Worm (Caenorhabditis elegans): ENCODE data around the gene ZK546.4.
"Not testable (repeated sequence)": the region's sequence is repeated elsewhere in the genome, so short reads cannot be mapped to it uniquely, and the experiment has no call there.

ZK546.4 gene

ce11 chrII:4903696-4904095, 34.1 kb upstream of the ZK546.4 start, which contains the start of gene sgt-1:
Gene sgt-1, minus strand, starts transcription at chrII:4903796.
- not testable (repeated sequence) for TF ChIP-seq F13C5.2 (tag; optimal IDR thresholded peaks at IDR 0.05); aly-1 (tag; optimal IDR thresholded peaks at IDR 0.05); sea-1 (GFP tag; conservative IDR thresholded peaks at IDR 0.05)

DNA sequence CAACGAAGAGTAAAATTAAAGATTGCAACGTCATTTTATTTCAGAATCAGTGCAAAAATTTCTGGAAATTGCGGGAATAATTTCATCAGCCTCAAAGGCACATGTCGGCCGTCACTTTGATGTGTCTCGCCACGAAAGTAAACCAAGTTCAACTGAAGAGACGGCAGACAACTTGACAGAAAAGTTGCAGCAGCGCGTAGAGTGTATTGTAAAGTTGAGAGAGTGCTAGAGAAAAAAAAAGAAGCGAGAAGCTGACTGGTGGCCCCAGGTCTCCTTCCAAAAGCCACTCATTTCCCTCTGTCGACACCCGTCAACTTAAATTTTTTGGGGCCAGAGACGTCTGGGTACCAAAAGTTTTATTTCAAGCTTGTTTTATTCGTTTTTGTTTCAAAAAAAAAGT, 33.6 kb upstream of the ZK546.4 start:
- no peak for TF ChIP-seq pes-1 (GFP tag; IDR thresholded peaks at IDR 0.05)
- TF ChIP-seq hmbx-1 (tag; optimal IDR thresholded peaks at IDR 0.05): no peak
- TF ChIP-seq F13C5.2 (tag; optimal IDR thresholded peaks at IDR 0.05): peak; percentile 3

DNA sequence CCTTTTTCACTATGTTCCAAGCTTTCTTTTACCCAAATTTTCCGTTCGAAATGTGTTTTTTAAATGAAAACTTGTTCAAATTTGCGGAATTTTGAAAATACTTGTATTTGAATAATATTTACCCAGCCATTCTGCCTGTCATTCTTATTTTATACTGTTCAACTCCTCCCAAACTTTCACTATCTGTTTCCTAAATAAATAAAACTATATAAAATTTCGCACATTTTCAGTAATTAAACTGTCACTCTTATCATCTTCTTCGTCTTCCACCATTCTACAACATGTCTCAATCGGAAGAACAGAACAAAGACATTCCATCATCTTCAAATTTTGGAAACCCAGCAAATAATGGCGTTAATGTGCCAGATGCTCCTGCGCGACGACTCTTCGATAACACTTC, 33.1 kb upstream of the ZK546.4 start, which contains the start of gene btbd-10:
Gene btbd-10, plus strand, starts transcription at position 231 of the 400 bp plus-strand sequence.
- TF ChIP-seq ceh-36 (tag; optimal IDR thresholded peaks at IDR 0.05) (no peak), pes-1 (GFP tag; IDR thresholded peaks at IDR 0.05) (no peak), sea-1 (GFP tag; conservative IDR thresholded peaks at IDR 0.05) (no peak), ets-7 (tag; optimal IDR thresholded peaks at IDR 0.05) (no peak)

ce11 chrII:4905331-4905730, 32.5 kb upstream of the ZK546.4 start:
- TF ChIP-seq ceh-36 (tag; optimal IDR thresholded peaks at IDR 0.05) (no peak), tbx-11 (GFP tag; IDR thresholded peaks at IDR 0.05) (no peak), flt-1 (GFP tag; IDR thresholded peaks at IDR 0.05) (no peak), F13C5.2 (tag; optimal IDR thresholded peaks at IDR 0.05) (no peak), ets-7 (tag; optimal IDR thresholded peaks at IDR 0.05) (no peak)

- TF ChIP-seq ceh-13 (GFP tag; optimal IDR thresholded peaks at IDR 0.05): no peak
- no peak for TF ChIP-seq tbx-11 (GFP tag; IDR thresholded peaks at IDR 0.05)
- no peak for TF ChIP-seq B0310.2 (tag; optimal IDR thresholded peaks at IDR 0.05)
- no peak for TF ChIP-seq hmg-4 (GFP tag; optimal IDR thresholded peaks at IDR 0.05)
- no peak for TF ChIP-seq aly-1 (tag; optimal IDR thresholded peaks at IDR 0.05)
- no peak for TF ChIP-seq scrt-1 (GFP tag; IDR thresholded peaks at IDR 0.05)
- no peak for TF ChIP-seq sea-1 (GFP tag; conservative IDR thresholded peaks at IDR 0.05)
- TF ChIP-seq pes-1 (GFP tag; IDR thresholded peaks at IDR 0.05): no peak
- no peak for TF ChIP-seq flt-1 (GFP tag; IDR thresholded peaks at IDR 0.05)
- TF ChIP-seq hmbx-1 (tag; optimal IDR thresholded peaks at IDR 0.05): no peak
- TF ChIP-seq hnd-1 (tag; optimal IDR thresholded peaks at IDR 0.05): no peak
- no peak for TF ChIP-seq tra-4 (tag; optimal IDR thresholded peaks at IDR 0.05)
- no peak for TF ChIP-seq tbx-37 (GFP tag; conservative IDR thresholded peaks at IDR 0.05)
- no peak for TF ChIP-seq ceh-36 (tag; optimal IDR thresholded peaks at IDR 0.05)
- TF ChIP-seq ets-7 (tag; optimal IDR thresholded peaks at IDR 0.05): no peak
- no peak for TF ChIP-seq ama-1 (optimal IDR thresholded peaks at IDR 0.05)
- TF ChIP-seq F13C5.2 (tag; optimal IDR thresholded peaks at IDR 0.05): no peak
Observed at ce11 chrII:4905883-4906282, 32.0 kb upstream of the ZK546.4 start.

DNA sequence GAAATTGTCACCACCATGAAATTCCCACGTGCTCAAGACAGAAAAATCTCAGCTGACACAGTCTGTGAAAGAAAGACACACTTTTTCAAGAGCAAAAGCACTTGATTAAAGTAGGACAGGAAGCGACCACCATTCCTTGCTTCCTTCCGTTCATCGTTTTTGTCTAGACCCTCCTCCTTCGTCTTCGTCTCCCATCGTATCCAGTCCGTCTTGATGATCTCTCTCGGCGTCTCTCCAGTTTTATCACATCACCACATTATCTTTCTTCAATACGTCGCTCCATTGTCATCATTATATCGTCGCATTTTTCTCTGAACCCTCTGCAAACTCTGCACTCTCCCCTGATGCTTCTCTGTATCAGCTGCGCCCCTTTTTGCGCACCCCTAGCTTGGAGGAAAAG, 29.7 kb upstream of the ZK546.4 start:
- TF ChIP-seq pes-1 (GFP tag; IDR thresholded peaks at IDR 0.05) (no peak), aly-1 (tag; optimal IDR thresholded peaks at IDR 0.05) (no peak), ama-1 (optimal IDR thresholded peaks at IDR 0.05) (no peak), tra-4 (tag; optimal IDR thresholded peaks at IDR 0.05) (no peak), hmbx-1 (tag; optimal IDR thresholded peaks at IDR 0.05) (no peak)

DNA sequence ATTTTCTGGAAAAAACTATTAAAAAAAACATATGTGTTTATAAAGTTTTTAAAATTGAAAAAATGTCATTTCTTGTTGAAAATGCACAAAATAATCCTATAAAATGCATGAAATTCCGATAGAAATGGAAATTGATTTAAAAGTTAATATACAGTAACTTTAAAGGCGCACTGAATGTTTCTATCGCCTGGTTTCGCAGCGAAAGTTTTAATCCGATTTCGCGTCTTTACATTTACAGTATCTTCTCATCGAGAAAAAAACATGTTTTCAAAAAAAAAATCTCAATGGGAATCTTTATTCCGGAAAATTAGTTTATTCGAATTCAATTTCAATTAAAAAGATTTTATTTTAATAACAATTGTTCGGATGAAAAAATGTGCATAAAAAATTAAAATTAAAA, 23.6 kb upstream of the ZK546.4 start, which contains the start of gene R05F9.11:
Gene R05F9.11, minus strand, starts transcription at position 5 of the 400 bp plus-strand sequence.
- no peak for TF ChIP-seq hnd-1 (tag; optimal IDR thresholded peaks at IDR 0.05)
- TF ChIP-seq F13C5.2 (tag; optimal IDR thresholded peaks at IDR 0.05): no peak
- TF ChIP-seq hmbx-1 (tag; optimal IDR thresholded peaks at IDR 0.05): no peak
- no peak for TF ChIP-seq ama-1 (optimal IDR thresholded peaks at IDR 0.05)
- no peak for TF ChIP-seq hmg-4 (GFP tag; optimal IDR thresholded peaks at IDR 0.05)

DNA sequence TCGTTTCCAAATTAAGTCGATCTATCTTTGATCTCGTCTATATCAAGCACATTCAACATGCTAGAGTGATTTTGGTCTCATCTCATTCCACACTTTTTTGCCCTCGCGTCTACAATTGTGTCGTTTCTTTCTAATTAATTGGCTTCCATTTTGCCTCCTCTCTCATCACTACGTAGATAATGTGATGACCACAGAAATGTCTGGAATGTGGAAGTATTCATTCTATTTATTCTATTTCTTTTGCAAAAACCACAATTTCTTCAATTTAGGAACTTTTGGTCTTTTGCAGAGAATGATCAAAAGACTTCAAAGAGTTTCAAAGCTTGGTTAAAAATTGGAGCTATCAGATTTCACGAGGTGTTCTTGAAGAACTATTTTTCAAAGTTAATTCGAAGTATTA, 22.3 kb upstream of the ZK546.4 start:
- TF ChIP-seq hmbx-1 (tag; optimal IDR thresholded peaks at IDR 0.05) (no peak), ets-7 (tag; optimal IDR thresholded peaks at IDR 0.05) (no peak), ceh-13 (GFP tag; optimal IDR thresholded peaks at IDR 0.05) (no peak), ama-1 (optimal IDR thresholded peaks at IDR 0.05) (no peak), ceh-36 (tag; optimal IDR thresholded peaks at IDR 0.05) (no peak), tbx-37 (GFP tag; conservative IDR thresholded peaks at IDR 0.05) (no peak), tbx-11 (GFP tag; IDR thresholded peaks at IDR 0.05) (no peak)

ce11 chrII:4916462-4916861, 21.4 kb upstream of the ZK546.4 start, which contains the start of gene msp-31:
Gene msp-31, minus strand, starts transcription at chrII:4916562.
- TF ChIP-seq tbx-11 (GFP tag; IDR thresholded peaks at IDR 0.05); aly-1 (tag; optimal IDR thresholded peaks at IDR 0.05); sea-1 (GFP tag; conservative IDR thresholded peaks at IDR 0.05): not testable (repeated sequence)

DNA sequence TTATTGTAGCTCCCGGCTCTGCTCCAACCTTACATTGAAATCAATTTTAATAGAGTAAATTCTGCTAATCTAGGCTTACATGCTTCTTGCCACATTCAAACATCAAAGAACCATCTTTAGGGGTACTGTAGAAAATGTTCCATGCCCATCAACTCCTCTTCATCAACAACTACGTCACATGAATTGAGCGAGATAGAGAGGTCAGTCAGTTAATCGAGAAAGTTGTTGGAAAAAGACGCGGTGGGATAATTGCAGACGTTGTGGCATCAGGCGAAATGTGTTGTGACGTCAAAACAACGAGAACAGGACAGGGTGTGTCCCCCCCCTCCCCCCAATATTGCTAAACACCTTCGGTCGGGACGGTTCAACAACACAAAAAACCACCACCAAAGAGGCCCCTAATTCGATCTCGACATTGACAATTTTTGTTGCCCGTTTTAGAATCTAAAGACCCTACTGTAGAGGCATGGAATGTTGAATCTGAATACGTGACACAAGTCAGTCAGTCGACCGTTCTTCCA, 19.3 kb upstream of the ZK546.4 start:
- TF ChIP-seq hmbx-1 (tag; optimal IDR thresholded peaks at IDR 0.05): no peak
- TF ChIP-seq flt-1 (GFP tag; IDR thresholded peaks at IDR 0.05): no peak
- no peak for TF ChIP-seq F13C5.2 (tag; optimal IDR thresholded peaks at IDR 0.05)
- TF ChIP-seq hnd-1 (tag; optimal IDR thresholded peaks at IDR 0.05): no peak
- no peak for TF ChIP-seq pes-1 (GFP tag; IDR thresholded peaks at IDR 0.05)
- no peak for TF ChIP-seq tbx-11 (GFP tag; IDR thresholded peaks at IDR 0.05)
- TF ChIP-seq B0310.2 (tag; optimal IDR thresholded peaks at IDR 0.05): no peak

All from whole organism, early embryonic.